Fruit fly (Drosophila melanogaster) Kc167 (cell line): Measurements from ENCODE around the gene CG3071.

Source experiments
- Myc ChIP-seq: fragments of >200 bp; optimal IDR thresholded peaks from 2 replicates; lab custom pipeline; 2017; ENCODE audit warnings: missing external identifiers
- Sin3A ChIP-seq: fragments of >200 bp; optimal IDR thresholded peaks from 2 replicates; lab custom pipeline; 2018; ENCODE audit warnings: missing external identifiers
- h ChIP-seq: fragments of >200 bp; optimal IDR thresholded peaks from 3 replicates; lab custom pipeline; 2018; ENCODE audit warnings: missing external identifiers
- insv ChIP-seq: fragments of >200 bp; optimal IDR thresholded peaks from 3 replicates; lab custom pipeline; 2018; ENCODE audit warnings: missing external identifiers
- psq ChIP-seq: fragments of >200 bp; optimal IDR thresholded peaks from 2 replicates; lab custom pipeline; 2017; ENCODE audit warnings: missing external identifiers
- ttk ChIP-seq: sonication (Bioruptor generic); optimal IDR thresholded peaks from 2 replicates; lab custom pipeline; 2017; ENCODE audit warnings: missing external identifiers

CG3071 gene

DNA sequence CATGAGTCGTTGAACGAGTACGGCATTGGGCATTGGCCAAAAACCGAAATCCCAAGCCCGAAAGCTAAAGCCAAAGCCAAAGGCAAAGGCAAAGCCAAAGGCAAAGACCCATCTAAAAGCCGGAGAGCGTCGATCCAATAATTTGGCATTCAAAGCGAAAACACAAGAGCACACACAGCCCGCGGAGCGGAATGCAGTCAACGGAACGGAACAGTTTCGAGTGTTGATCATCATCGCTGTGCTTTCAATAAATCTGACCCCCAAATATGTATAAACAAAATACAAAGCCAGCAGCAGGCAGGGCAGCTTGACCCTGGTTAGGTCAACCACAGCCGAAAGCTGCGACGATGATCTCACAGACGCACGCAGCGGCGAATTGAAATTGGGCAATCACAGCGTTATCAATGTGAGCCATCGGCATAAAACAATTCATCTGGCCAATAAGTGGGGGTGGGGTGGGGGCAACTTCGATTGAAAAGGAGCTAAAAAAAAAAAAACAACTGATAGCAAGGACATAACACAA is 16.2 kb downstream of the CG3071 start:
- TF ChIP-seq insv (lab: Kevin White, UChicago) (no peak), ttk (lab: Kevin White, UChicago) (no peak), Sin3A (lab: Kevin White, UChicago) (no peak), h (lab: Kevin White, UChicago) (no peak), psq (lab: Kevin White, UChicago) (no peak), Myc (lab: Kevin White, UChicago) (no peak)

DNA sequence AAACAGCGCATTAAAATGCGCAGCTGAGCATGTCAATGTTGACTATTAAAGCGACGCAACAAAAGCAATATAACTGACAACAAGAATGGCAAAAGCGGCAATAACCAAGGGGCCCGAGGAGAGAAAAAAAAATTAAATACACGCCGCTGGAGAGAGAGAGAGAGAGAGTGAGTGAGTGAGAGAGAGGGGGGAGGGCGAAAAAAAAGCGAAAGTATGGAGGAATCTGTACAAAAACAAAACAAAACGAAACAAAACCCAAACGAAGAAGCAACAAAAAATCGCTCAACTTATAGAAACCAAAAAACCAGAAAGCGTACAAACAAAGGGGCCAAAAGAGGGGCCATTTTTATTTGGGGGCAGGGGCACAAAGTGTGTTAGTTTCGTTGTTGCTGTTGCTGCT is 20.8 kb downstream of the CG3071 start:
- no peak for TF ChIP-seq ttk (lab: Kevin White, UChicago)
- TF ChIP-seq insv (lab: Kevin White, UChicago): no peak
- no peak for TF ChIP-seq Myc (lab: Kevin White, UChicago)
- TF ChIP-seq Sin3A (lab: Kevin White, UChicago): no peak
- TF ChIP-seq h (lab: Kevin White, UChicago): no peak
- no peak for TF ChIP-seq psq (lab: Kevin White, UChicago)

DNA sequence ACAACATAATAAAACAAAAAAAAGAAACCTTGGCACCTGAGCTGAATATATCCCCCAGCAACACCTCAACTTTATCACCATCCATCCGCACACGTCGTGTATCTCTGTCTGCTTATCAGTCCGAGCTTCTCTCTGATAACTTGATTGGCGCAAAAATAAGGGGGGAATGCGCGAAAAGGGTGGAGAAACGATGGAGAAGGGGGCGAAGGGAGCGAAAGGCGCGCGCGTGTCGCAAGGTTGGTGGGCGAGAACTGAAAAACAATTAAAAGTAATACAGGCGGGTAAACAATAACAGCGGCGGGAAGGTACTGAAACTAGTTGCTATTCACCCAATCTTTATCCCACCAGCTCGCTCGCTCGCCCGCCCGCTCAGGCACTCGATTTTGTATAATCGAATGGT is 23.6 kb downstream of the CG3071 start:
- no peak for TF ChIP-seq Myc (lab: Kevin White, UChicago)
- no peak for TF ChIP-seq ttk (lab: Kevin White, UChicago)
- TF ChIP-seq psq (lab: Kevin White, UChicago): no peak
- no peak for TF ChIP-seq insv (lab: Kevin White, UChicago)
- TF ChIP-seq h (lab: Kevin White, UChicago): no peak
- no peak for TF ChIP-seq Sin3A (lab: Kevin White, UChicago)

dm6 chrX:2286985-2287384 is 24.3 kb downstream of the CG3071 start:
- TF ChIP-seq psq (lab: Kevin White, UChicago): no peak
- no peak for TF ChIP-seq h (lab: Kevin White, UChicago)
- no peak for TF ChIP-seq Myc (lab: Kevin White, UChicago)
- no peak for TF ChIP-seq ttk (lab: Kevin White, UChicago)
- no peak for TF ChIP-seq Sin3A (lab: Kevin White, UChicago)
- no peak for TF ChIP-seq insv (lab: Kevin White, UChicago)

- TF ChIP-seq h (lab: Kevin White, UChicago) (no peak), Sin3A (lab: Kevin White, UChicago) (no peak), insv (lab: Kevin White, UChicago) (no peak), ttk (lab: Kevin White, UChicago) (no peak), Myc (lab: Kevin White, UChicago) (no peak), psq (lab: Kevin White, UChicago) (no peak)
These were observed 25.7 kb downstream of the CG3071 start for dm6 chrX:2288327-2288726.

- TF ChIP-seq Myc (lab: Kevin White, UChicago) (no peak), ttk (lab: Kevin White, UChicago) (no peak), h (lab: Kevin White, UChicago) (no peak), psq (lab: Kevin White, UChicago) (no peak), insv (lab: Kevin White, UChicago) (no peak), Sin3A (lab: Kevin White, UChicago) (no peak)
These were observed 26.5 kb downstream of the CG3071 start for dm6 chrX:2289134-2289533.

- TF ChIP-seq psq (lab: Kevin White, UChicago) (no peak), Sin3A (lab: Kevin White, UChicago) (no peak), insv (lab: Kevin White, UChicago) (no peak), Myc (lab: Kevin White, UChicago) (no peak), ttk (lab: Kevin White, UChicago) (no peak), h (lab: Kevin White, UChicago) (no peak)
These were observed 28.4 kb downstream of the CG3071 start for dm6 chrX:2291023-2291422.

dm6 chrX:2292410-2292809 is 29.8 kb downstream of the CG3071 start:
- TF ChIP-seq Myc (lab: Kevin White, UChicago): no peak
- TF ChIP-seq Sin3A (lab: Kevin White, UChicago): no peak
- no peak for TF ChIP-seq h (lab: Kevin White, UChicago)
- TF ChIP-seq ttk (lab: Kevin White, UChicago): no peak

- no peak for TF ChIP-seq ttk (lab: Kevin White, UChicago)
- TF ChIP-seq insv (lab: Kevin White, UChicago): no peak
- TF ChIP-seq psq (lab: Kevin White, UChicago): no peak
- TF ChIP-seq Sin3A (lab: Kevin White, UChicago): no peak
- TF ChIP-seq Myc (lab: Kevin White, UChicago): no peak
- TF ChIP-seq h (lab: Kevin White, UChicago): no peak
These were observed 30.8 kb downstream of the CG3071 start, which contains the start of gene CG2865 for dm6 chrX:2293294-2293988. Gene CG2865, minus strand, starts transcription at chrX:2293411.

DNA sequence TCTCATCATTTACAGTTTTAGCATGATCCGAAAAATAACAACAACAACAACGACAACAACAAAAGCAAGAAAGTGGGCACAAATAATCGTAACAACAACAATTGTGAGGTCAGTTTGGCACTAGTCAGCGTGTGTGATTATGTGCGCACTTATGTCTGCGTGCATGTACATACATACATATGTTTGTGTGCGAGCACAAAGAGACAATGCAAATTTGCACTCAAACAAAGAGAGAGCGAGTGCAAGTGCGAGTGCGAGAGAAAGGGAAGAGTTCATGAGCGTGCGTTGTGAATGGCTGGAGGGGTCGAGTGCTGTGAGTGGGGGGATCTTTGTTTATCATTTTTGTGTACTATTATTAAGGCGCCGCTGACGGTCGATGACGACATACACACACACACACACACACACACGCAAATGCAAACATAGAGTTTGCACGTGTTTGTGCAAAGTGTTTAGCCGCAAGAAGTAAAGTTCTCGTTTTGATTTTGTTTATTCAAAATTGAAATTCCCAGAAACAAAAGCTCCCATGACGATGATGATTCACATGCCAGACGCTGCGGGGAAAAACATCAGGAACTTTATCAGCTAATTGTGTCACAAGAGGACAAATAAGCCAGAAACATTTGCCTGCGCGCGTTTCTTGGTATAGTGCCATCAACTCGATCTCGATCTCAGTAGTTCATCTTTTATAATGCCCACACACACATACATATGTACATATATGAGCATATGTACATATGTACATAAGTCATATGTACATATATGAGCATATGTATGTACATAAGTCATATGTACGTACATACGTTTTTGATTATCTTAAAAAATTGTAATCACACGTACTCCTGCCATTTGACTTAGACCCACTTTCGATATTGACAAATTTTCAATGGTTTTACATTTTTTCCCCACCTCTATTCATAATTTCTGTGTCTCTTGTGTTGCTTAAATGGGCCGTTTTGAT is 32.1 kb downstream of the CG3071 start:
- TF ChIP-seq Sin3A (lab: Kevin White, UChicago): no peak
- no peak for TF ChIP-seq insv (lab: Kevin White, UChicago)
- TF ChIP-seq h (lab: Kevin White, UChicago): no peak
- TF ChIP-seq ttk (lab: Kevin White, UChicago): no peak
- no peak for TF ChIP-seq psq (lab: Kevin White, UChicago)
- no peak for TF ChIP-seq Myc (lab: Kevin White, UChicago)
